In genomic region chr3R:25661531-25662193, dm6 we compare ENCODE assay signal across 1 fruit fly cellular context.
A peak's percentile ranks its signal among the peaks of the same experiment; 100 is the strongest.
TF ChIP-seq lines count a peak whose summit lies in the region.

Gene RASSF8 (plus strand): TSS chr3R:25661795.

TF ChIP-seq in whole organism, embryonic, 481 proteins besides CTCF, POLR2A, EP300 and RAD21 (continued from another document):
- TF ChIP-seq CG10654 (GFP tag; optimal IDR thresholded peaks at IDR 0.05; lab: Kevin White, UChicago) (peak; percentile 19), CrebB (tag; optimal IDR thresholded peaks at IDR 0.05; lab: Kevin White, UChicago) (no peak), Poxn (GFP tag; IDR thresholded peaks at IDR 0.05; lab: Robert Waterston, UW) (no peak), tx (GFP tag; optimal IDR thresholded peaks at IDR 0.05; lab: Kevin White, UChicago) (no peak), CG1233 (GFP tag; optimal IDR thresholded peaks at IDR 0.05; lab: Kevin White, UChicago) (peak; percentile 7), Dfd (GFP tag; optimal IDR thresholded peaks at IDR 0.05; lab: Kevin White, UChicago) (no peak), CG15073 (GFP tag; optimal IDR thresholded peaks at IDR 0.05; lab: Kevin White, UChicago) (peak; percentile 6), D (optimal IDR thresholded peaks at IDR 0.05; lab: Kevin White, UChicago) (no peak), D (GFP tag; optimal IDR thresholded peaks at IDR 0.05; lab: Kevin White, UChicago) (no peak), Sox100B (GFP tag; optimal IDR thresholded peaks at IDR 0.05; lab: Kevin White, UChicago) (no peak), CG17568 (GFP tag; optimal IDR thresholded peaks at IDR 0.05; lab: Kevin White, UChicago) (no peak), sob (GFP tag; IDR thresholded peaks at IDR 0.05; lab: Robert Waterston, UW) (no peak), jigr1 (GFP tag; IDR thresholded peaks at IDR 0.05; lab: Robert Waterston, UW) (peak; percentile 78; the same call in 2 of the 3 replicates), ftz-f1 (GFP tag; optimal IDR thresholded peaks at IDR 0.05; lab: Kevin White, UChicago) (no peak), CG16813 (GFP tag; IDR thresholded peaks at IDR 0.05; lab: Robert Waterston, UW; ENCODE audit: partially characterized antibody) (peak; percentile 64), CG8290 (GFP tag; optimal IDR thresholded peaks at IDR 0.05; lab: Kevin White, UChicago) (no peak), CG8290 (tag; optimal IDR thresholded peaks at IDR 0.05; lab: Kevin White, UChicago) (no peak), CG32772 (GFP tag; IDR thresholded peaks at IDR 0.05; lab: Robert Waterston, UW) (no peak), CG11723 (GFP tag; optimal IDR thresholded peaks at IDR 0.05; lab: Kevin White, UChicago) (no peak), bab2 (GFP tag; optimal IDR thresholded peaks at IDR 0.05; lab: Kevin White, UChicago) (peak; percentile 29), Fer3 (tag; optimal IDR thresholded peaks at IDR 0.05; lab: Kevin White, UChicago) (no peak), cas (GFP tag; IDR thresholded peaks at IDR 0.05; lab: Robert Waterston, UW) (no peak), Hr3 (GFP tag; optimal IDR thresholded peaks at IDR 0.05; lab: Kevin White, UChicago) (no peak), onecut (GFP tag; IDR thresholded peaks at IDR 0.05; lab: Robert Waterston, UW) (peak; percentile 84), CG17361 (GFP tag; IDR thresholded peaks at IDR 0.05; lab: Robert Waterston, UW) (peak; percentile 53; the same call in 1 of the 3 replicates), CG8281 (tag; optimal IDR thresholded peaks at IDR 0.05; lab: Kevin White, UChicago) (no peak), Drgx (GFP tag; IDR thresholded peaks at IDR 0.05; lab: Robert Waterston, UW) (no peak), CG14860 (GFP tag; IDR thresholded peaks at IDR 0.05; lab: Robert Waterston, UW; ENCODE audit: partially characterized antibody) (no peak), CG8089 (GFP tag; optimal IDR thresholded peaks at IDR 0.05; lab: Kevin White, UChicago) (no peak), CG18764 (GFP tag; optimal IDR thresholded peaks at IDR 0.05; lab: Kevin White, UChicago) (no peak), nerfin-2 (GFP tag; IDR thresholded peaks at IDR 0.05; lab: Robert Waterston, UW; ENCODE audit: partially characterized antibody) (peak; percentile 54), CG17186 (GFP tag; optimal IDR thresholded peaks at IDR 0.05; lab: Kevin White, UChicago) (no peak), grn (GFP tag; optimal IDR thresholded peaks at IDR 0.05; lab: Kevin White, UChicago) (no peak), cad (GFP tag; optimal IDR thresholded peaks at IDR 0.05; lab: Kevin White, UChicago) (no peak), kni (GFP tag; optimal IDR thresholded peaks at IDR 0.05; lab: Kevin White, UChicago) (peak; percentile 66), Hsf (GFP tag; optimal IDR thresholded peaks at IDR 0.05; lab: Kevin White, UChicago) (peak; percentile 16), CG13624 (GFP tag; optimal IDR thresholded peaks at IDR 0.05; lab: Kevin White, UChicago) (no peak), Lpt (GFP tag; optimal IDR thresholded peaks at IDR 0.05; lab: Kevin White, UChicago) (no peak), sna (GFP tag; IDR thresholded peaks at IDR 0.05; lab: Robert Waterston, UW; ENCODE audit: partially characterized antibody) (peak; percentile 46; the same call in 1 of the 2 replicates), Dll (GFP tag; IDR thresholded peaks at IDR 0.05; lab: Robert Waterston, UW; ENCODE audit: partially characterized antibody) (peak; percentile 72), CG9727 (GFP tag; optimal IDR thresholded peaks at IDR 0.05; lab: Kevin White, UChicago) (peak; percentile 56), sr (GFP tag; IDR thresholded peaks at IDR 0.05; lab: Robert Waterston, UW) (no peak), Stat92E (GFP tag; optimal IDR thresholded peaks at IDR 0.05; lab: Kevin White, UChicago) (no peak), caup (GFP tag; optimal IDR thresholded peaks at IDR 0.05; lab: Kevin White, UChicago; ENCODE audit: severe bottlenecking) (no peak), lbe (GFP tag; optimal IDR thresholded peaks at IDR 0.05; lab: Kevin White, UChicago) (no peak), CG4404 (GFP tag; IDR thresholded peaks at IDR 0.05; lab: Robert Waterston, UW) (no peak), CG9817 (tag; optimal IDR thresholded peaks at IDR 0.05; lab: Kevin White, UChicago) (peak; percentile 29), CG7271 (tag; optimal IDR thresholded peaks at IDR 0.05; lab: Kevin White, UChicago) (no peak), Fer2 (tag; optimal IDR thresholded peaks at IDR 0.05; lab: Kevin White, UChicago) (no peak), CG18619 (GFP tag; optimal IDR thresholded peaks at IDR 0.05; lab: Kevin White, UChicago) (no peak), CG11504 (tag; optimal IDR thresholded peaks at IDR 0.05; lab: Kevin White, UChicago) (peak; percentile 33), otp (GFP tag; IDR thresholded peaks at IDR 0.05; lab: Robert Waterston, UW) (no peak), Eip74EF (GFP tag; optimal IDR thresholded peaks at IDR 0.05; lab: Kevin White, UChicago) (no peak), Nf-YC (tag; optimal IDR thresholded peaks at IDR 0.05; lab: Kevin White, UChicago) (peak; percentile 38), crol (GFP tag; IDR thresholded peaks at IDR 0.05; lab: Robert Waterston, UW) (no peak), Sin3A (optimal IDR thresholded peaks at IDR 0.05; lab: Kevin White, UChicago) (peak; percentile 41), CG2678 (tag; optimal IDR thresholded peaks at IDR 0.05; lab: Kevin White, UChicago) (peak; percentile 22), C15 (GFP tag; IDR thresholded peaks at IDR 0.05; lab: Robert Waterston, UW) (no peak), CG10274 (GFP tag; optimal IDR thresholded peaks at IDR 0.05; lab: Kevin White, UChicago) (no peak), NC2α (GFP tag; optimal IDR thresholded peaks at IDR 0.05; lab: Kevin White, UChicago) (no peak), CG17612 (GFP tag; IDR thresholded peaks at IDR 0.05; lab: Robert Waterston, UW) (no peak), CG10979 (tag; optimal IDR thresholded peaks at IDR 0.05; lab: Kevin White, UChicago) (no peak), yki (optimal IDR thresholded peaks at IDR 0.05; lab: Kevin White, UChicago) (no peak), Atf6 (GFP tag; IDR thresholded peaks at IDR 0.05; lab: Robert Waterston, UW) (peak; percentile 14; the same call in 1 of the 2 replicates), CG7372 (GFP tag; IDR thresholded peaks at IDR 0.05; lab: Robert Waterston, UW) (no peak), CG1792 (GFP tag; optimal IDR thresholded peaks at IDR 0.05; lab: Kevin White, UChicago) (no peak), tna (GFP tag; IDR thresholded peaks at IDR 0.05; lab: Robert Waterston, UW; ENCODE audit: partially characterized antibody) (peak; percentile 8; the same call in 1 of the 2 replicates), en (GFP tag; optimal IDR thresholded peaks at IDR 0.05; lab: Kevin White, UChicago) (no peak), gce (GFP tag; IDR thresholded peaks at IDR 0.05; lab: Robert Waterston, UW) (no peak), CG33557 (GFP tag; optimal IDR thresholded peaks at IDR 0.05; lab: Kevin White, UChicago) (no peak), ato (GFP tag; IDR thresholded peaks at IDR 0.05; lab: Robert Waterston, UW; ENCODE audit: partially characterized antibody) (no peak), CoRest (tag; optimal IDR thresholded peaks at IDR 0.05; lab: Kevin White, UChicago) (peak; percentile 57), esg (GFP tag; conservative IDR thresholded peaks at IDR 0.05; lab: Robert Waterston, UW) (0 out of 2 replicates have a peak, but pooled peaks have one; percentile 14), kah (GFP tag; optimal IDR thresholded peaks at IDR 0.05; lab: Kevin White, UChicago) (peak; percentile 46), CG17359 (tag; optimal IDR thresholded peaks at IDR 0.05; lab: Kevin White, UChicago) (no peak), Dip3 (GFP tag; optimal IDR thresholded peaks at IDR 0.05; lab: Kevin White, UChicago) (peak; percentile 12), fd96Cb (tag; optimal IDR thresholded peaks at IDR 0.05; lab: Kevin White, UChicago) (peak; percentile 14), CG1603 (tag; optimal IDR thresholded peaks at IDR 0.05; lab: Kevin White, UChicago) (peak; percentile 11), CG1529 (GFP tag; optimal IDR thresholded peaks at IDR 0.05; lab: Kevin White, UChicago) (no peak), crp (GFP tag; optimal IDR thresholded peaks at IDR 0.05; lab: Kevin White, UChicago) (no peak), row (GFP tag; IDR thresholded peaks at IDR 0.05; lab: Robert Waterston, UW) (peak; percentile 82), CG10366 (GFP tag; IDR thresholded peaks at IDR 0.05; lab: Robert Waterston, UW) (peak; percentile 50; the same call in 1 of the 2 replicates), h (optimal IDR thresholded peaks at IDR 0.05; lab: Kevin White, UChicago) (no peak), CG8765 (GFP tag; IDR thresholded peaks at IDR 0.05; lab: Robert Waterston, UW) (no peak), Gug (GFP tag; IDR thresholded peaks at IDR 0.05; lab: Robert Waterston, UW) (peak; percentile 26; the same call in 1 of the 4 replicates), Bgb (GFP tag; IDR thresholded peaks at IDR 0.05; lab: Robert Waterston, UW; ENCODE audit: partially characterized antibody) (peak; percentile 78), lab (GFP tag; optimal IDR thresholded peaks at IDR 0.05; lab: Kevin White, UChicago) (no peak), kay (GFP tag; optimal IDR thresholded peaks at IDR 0.05; lab: Kevin White, UChicago) (peak; percentile 47), Lim3 (GFP tag; IDR thresholded peaks at IDR 0.05; lab: Robert Waterston, UW) (no peak), CG8478 (optimal IDR thresholded peaks at IDR 0.05; lab: Kevin White, UChicago) (no peak), Sry-δ (GFP tag; optimal IDR thresholded peaks at IDR 0.05; lab: Kevin White, UChicago) (peak; percentile 77), Asciz (GFP tag; optimal IDR thresholded peaks at IDR 0.05; lab: Kevin White, UChicago) (no peak), Mad (GFP tag; optimal IDR thresholded peaks at IDR 0.05; lab: Kevin White, UChicago) (no peak), Dad (GFP tag; optimal IDR thresholded peaks at IDR 0.05; lab: Kevin White, UChicago) (no peak), org-1 (GFP tag; optimal IDR thresholded peaks at IDR 0.05; lab: Kevin White, UChicago) (no peak), CG12391 (tag; optimal IDR thresholded peaks at IDR 0.05; lab: Kevin White, UChicago) (peak; percentile 30), al (GFP tag; IDR thresholded peaks at IDR 0.05; lab: Robert Waterston, UW) (peak; percentile 13; the same call in 1 of the 2 replicates), amos (GFP tag; IDR thresholded peaks at IDR 0.05; lab: Robert Waterston, UW; ENCODE audit: partially characterized antibody) (peak; percentile 73), ase (GFP tag; IDR thresholded peaks at IDR 0.05; lab: Robert Waterston, UW) (no peak), Optix (GFP tag; IDR thresholded peaks at IDR 0.05; lab: Robert Waterston, UW) (no peak), CG9215 (GFP tag; IDR thresholded peaks at IDR 0.05; lab: Robert Waterston, UW) (no peak), CG10431 (GFP tag; optimal IDR thresholded peaks at IDR 0.05; lab: Kevin White, UChicago) (no peak), CG18011 (GFP tag; optimal IDR thresholded peaks at IDR 0.05; lab: Kevin White, UChicago) (no peak), CG6272 (GFP tag; IDR thresholded peaks at IDR 0.05; lab: Robert Waterston, UW) (0 out of 2 replicates have a peak, but pooled peaks have one; percentile 16), ranshi (GFP tag; IDR thresholded peaks at IDR 0.05; lab: Robert Waterston, UW) (no peak), insv (GFP tag; optimal IDR thresholded peaks at IDR 0.05; lab: Kevin White, UChicago) (peak; percentile 68 to 96), NC2β (GFP tag; optimal IDR thresholded peaks at IDR 0.05; lab: Kevin White, UChicago) (no peak), CG12744 (GFP tag; optimal IDR thresholded peaks at IDR 0.05; lab: Kevin White, UChicago) (no peak), Rfx (GFP tag; IDR thresholded peaks at IDR 0.05; lab: Robert Waterston, UW) (peak; percentile 76), sqz (GFP tag; optimal IDR thresholded peaks at IDR 0.05; lab: Kevin White, UChicago) (peak; percentile 17), ro (GFP tag; IDR thresholded peaks at IDR 0.05; lab: Robert Waterston, UW) (no peak), CG9876 (GFP tag; optimal IDR thresholded peaks at IDR 0.05; lab: Kevin White, UChicago) (no peak), Xbp1 (GFP tag; optimal IDR thresholded peaks at IDR 0.05; lab: Kevin White, UChicago) (peak; percentile 44), dati (GFP tag; IDR thresholded peaks at IDR 0.05; lab: Robert Waterston, UW) (no peak), CG30403 (GFP tag; optimal IDR thresholded peaks at IDR 0.05; lab: Kevin White, UChicago) (peak; percentile 63), CG12219 (GFP tag; optimal IDR thresholded peaks at IDR 0.05; lab: Kevin White, UChicago) (no peak), CG14050 (GFP tag; IDR thresholded peaks at IDR 0.05; lab: Robert Waterston, UW) (no peak), fru (optimal IDR thresholded peaks at IDR 0.05; lab: Kevin White, UChicago) (no peak), fd102C (GFP tag; optimal IDR thresholded peaks at IDR 0.05; lab: Kevin White, UChicago) (no peak), CG11093 (GFP tag; IDR thresholded peaks at IDR 0.05; lab: Robert Waterston, UW) (no peak), Dbx (GFP tag; IDR thresholded peaks at IDR 0.05; lab: Robert Waterston, UW) (peak; percentile 64; the same call in 2 of the 3 replicates), p53 (GFP tag; optimal IDR thresholded peaks at IDR 0.05; lab: Kevin White, UChicago) (no peak), CG6683 (GFP tag; optimal IDR thresholded peaks at IDR 0.05; lab: Kevin White, UChicago) (no peak), CG3726 (GFP tag; IDR thresholded peaks at IDR 0.05; lab: Robert Waterston, UW) (no peak), Nf-YB (GFP tag; optimal IDR thresholded peaks at IDR 0.05; lab: Kevin White, UChicago) (no peak), psq (GFP tag; optimal IDR thresholded peaks at IDR 0.05; lab: Kevin White, UChicago) (no peak)
